Worm (Caenorhabditis elegans): ENCODE measurements around the gene idpa-2.

Gene idpa-2

ce11 chrII:8792640-8793039 is at the start of gene idpa-2:
Gene idpa-2 (minus strand): TSS chrII:8792740.
- no peak for TF ChIP-seq W03F9.2 (tag; optimal IDR thresholded peaks at IDR 0.05)
- no peak for TF ChIP-seq him-1 (tag; optimal IDR thresholded peaks at IDR 0.05)
- TF ChIP-seq dao-5 (tag; optimal IDR thresholded peaks at IDR 0.05) = no peak

ce11 chrII:8839025-8839424 is 46.5 kb upstream of the idpa-2 start, which contains the start of gene F46C5.7:
Gene F46C5.7 (plus strand): TSS chrII:8839325.
- TF ChIP-seq him-1 (tag; optimal IDR thresholded peaks at IDR 0.05) = no peak
- TF ChIP-seq dao-5 (tag; optimal IDR thresholded peaks at IDR 0.05) = no peak
- TF ChIP-seq W03F9.2 (tag; optimal IDR thresholded peaks at IDR 0.05) = no peak

- TF ChIP-seq W03F9.2 (tag; optimal IDR thresholded peaks at IDR 0.05) = no peak
Observed at ce11 chrII:8835857-8836256, 43.3 kb upstream of the idpa-2 start, which contains the start of gene F46C5.4. Gene F46C5.4 (plus strand): TSS chrII:8836078.

ce11 chrII:8832941-8833340 is 40.4 kb upstream of the idpa-2 start:
- no peak for TF ChIP-seq W03F9.2 (tag; optimal IDR thresholded peaks at IDR 0.05)
- no peak for TF ChIP-seq dao-5 (tag; optimal IDR thresholded peaks at IDR 0.05)
- no peak for TF ChIP-seq him-1 (tag; optimal IDR thresholded peaks at IDR 0.05)

- TF ChIP-seq W03F9.2 (tag; optimal IDR thresholded peaks at IDR 0.05) = no peak
- no peak for TF ChIP-seq dao-5 (tag; optimal IDR thresholded peaks at IDR 0.05)
- no peak for TF ChIP-seq him-1 (tag; optimal IDR thresholded peaks at IDR 0.05)
Observed at ce11 chrII:8830917-8831316, 38.4 kb upstream of the idpa-2 start.

ce11 chrII:8829189-8829588 is 36.6 kb upstream of the idpa-2 start, which contains the start of gene F46C5.2:
Gene F46C5.2 (minus strand): TSS chrII:8829289.
- TF ChIP-seq W03F9.2 (tag; optimal IDR thresholded peaks at IDR 0.05) (no peak), dao-5 (tag; optimal IDR thresholded peaks at IDR 0.05) (no peak), him-1 (tag; optimal IDR thresholded peaks at IDR 0.05) (no peak)

ce11 chrII:8825769-8826168 is 33.2 kb upstream of the idpa-2 start, which contains the start of gene nas-25:
Gene nas-25 (plus strand): TSS chrII:8826069.
- no peak for TF ChIP-seq him-1 (tag; optimal IDR thresholded peaks at IDR 0.05)
- TF ChIP-seq dao-5 (tag; optimal IDR thresholded peaks at IDR 0.05) = no peak
- TF ChIP-seq W03F9.2 (tag; optimal IDR thresholded peaks at IDR 0.05) = no peak

ce11 chrII:8822711-8823110 is 30.2 kb upstream of the idpa-2 start:
- TF ChIP-seq dao-5 (tag; optimal IDR thresholded peaks at IDR 0.05) (no peak), him-1 (tag; optimal IDR thresholded peaks at IDR 0.05) (no peak)

- TF ChIP-seq him-1 (tag; optimal IDR thresholded peaks at IDR 0.05) = no peak
- no peak for TF ChIP-seq W03F9.2 (tag; optimal IDR thresholded peaks at IDR 0.05)
- TF ChIP-seq dao-5 (tag; optimal IDR thresholded peaks at IDR 0.05) = no peak
Observed at ce11 chrII:8821140-8821595, 28.6 kb upstream of the idpa-2 start, which contains the start of gene F46C5.1. Gene F46C5.1 (minus strand): TSS chrII:8821190.

ce11 chrII:8820126-8820972 is 27.8 kb upstream of the idpa-2 start:
- no peak for TF ChIP-seq W03F9.2 (tag; optimal IDR thresholded peaks at IDR 0.05)
- no peak for TF ChIP-seq dao-5 (tag; optimal IDR thresholded peaks at IDR 0.05)
- TF ChIP-seq him-1 (tag; optimal IDR thresholded peaks at IDR 0.05) = no peak

- TF ChIP-seq W03F9.2 (tag; optimal IDR thresholded peaks at IDR 0.05) (no peak), him-1 (tag; optimal IDR thresholded peaks at IDR 0.05) (no peak), dao-5 (tag; optimal IDR thresholded peaks at IDR 0.05) (no peak)
Observed at ce11 chrII:8818978-8819896, 26.7 kb upstream of the idpa-2 start, which contains the start of gene F46C5.10. Gene F46C5.10 (minus strand): TSS chrII:8819028.

ce11 chrII:8818257-8818656 is 25.7 kb upstream of the idpa-2 start:
- TF ChIP-seq him-1 (tag; optimal IDR thresholded peaks at IDR 0.05) = no peak
- TF ChIP-seq W03F9.2 (tag; optimal IDR thresholded peaks at IDR 0.05) = no peak
- no peak for TF ChIP-seq dao-5 (tag; optimal IDR thresholded peaks at IDR 0.05)

ce11 chrII:8817225-8817624 is 24.7 kb upstream of the idpa-2 start:
- TF ChIP-seq dao-5 (tag; optimal IDR thresholded peaks at IDR 0.05) (no peak), him-1 (tag; optimal IDR thresholded peaks at IDR 0.05) (no peak)

ce11 chrII:8814231-8814630 is 21.7 kb upstream of the idpa-2 start:
- TF ChIP-seq W03F9.2 (tag; optimal IDR thresholded peaks at IDR 0.05) (no peak), dao-5 (tag; optimal IDR thresholded peaks at IDR 0.05) (no peak), him-1 (tag; optimal IDR thresholded peaks at IDR 0.05) (no peak)

Data from whole organism, L4/young adult.